Worm (Caenorhabditis elegans): ENCODE measurements around the gene swsn-4.

Gene swsn-4

DNA sequence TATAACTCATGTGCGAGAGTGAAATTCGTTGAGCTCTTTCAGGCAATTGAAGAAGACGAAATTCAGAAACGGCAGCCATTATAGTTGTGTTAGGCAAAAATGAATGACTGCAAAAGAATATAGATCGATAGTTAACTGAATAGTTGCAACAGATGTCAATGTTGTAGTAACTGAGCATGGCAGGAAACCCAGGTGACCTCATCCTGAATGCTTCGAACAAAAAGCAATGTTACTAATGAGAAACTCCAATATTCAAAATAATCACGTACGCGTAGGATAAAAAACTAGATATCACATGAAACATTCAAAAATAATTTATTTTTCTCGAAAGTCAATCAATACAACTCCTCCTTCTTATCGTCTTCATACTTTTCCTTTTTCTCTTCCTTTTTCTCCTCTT is 36.6 kb downstream of the swsn-4 start, which contains the start of gene fbxb-9:
Gene fbxb-9, minus strand, starts transcription at position 101 of the 400 bp plus-strand sequence.
- TF ChIP-seq C17E4.6 (GFP tag; IDR thresholded peaks at IDR 0.05) (no peak), ztf-28 (GFP tag; IDR thresholded peaks at IDR 0.05) (no peak), dpl-1 (GFP tag; optimal IDR thresholded peaks at IDR 0.05) (no peak), snpc-1.3 (tag; optimal IDR thresholded peaks at IDR 0.05; ENCODE audit: insufficient read depth) (no peak), F39B2.1 (GFP tag; IDR thresholded peaks at IDR 0.05) (no peak), ztf-26 (tag; optimal IDR thresholded peaks at IDR 0.05) (no peak), F23B12.7 (tag; optimal IDR thresholded peaks at IDR 0.05; ENCODE audit: insufficient read depth) (no peak), atf-7 (tag; optimal IDR thresholded peaks at IDR 0.05) (no peak), athp-1 (tag; optimal IDR thresholded peaks at IDR 0.05) (no peak), nhr-27 (tag; optimal IDR thresholded peaks at IDR 0.05) (no peak), nfya-2 (GFP tag; IDR thresholded peaks at IDR 0.05) (no peak), zim-3 (tag; optimal IDR thresholded peaks at IDR 0.05) (no peak), B0261.1 (tag; optimal IDR thresholded peaks at IDR 0.05) (no peak), mel-28 (tag; optimal IDR thresholded peaks at IDR 0.05; ENCODE audit: borderline replicate concordance) (no peak), egl-18 (GFP tag; IDR thresholded peaks at IDR 0.05) (no peak), hlh-12 (tag; optimal IDR thresholded peaks at IDR 0.05) (no peak), aptf-2 (GFP tag; conservative IDR thresholded peaks at IDR 0.05) (no peak)

DNA sequence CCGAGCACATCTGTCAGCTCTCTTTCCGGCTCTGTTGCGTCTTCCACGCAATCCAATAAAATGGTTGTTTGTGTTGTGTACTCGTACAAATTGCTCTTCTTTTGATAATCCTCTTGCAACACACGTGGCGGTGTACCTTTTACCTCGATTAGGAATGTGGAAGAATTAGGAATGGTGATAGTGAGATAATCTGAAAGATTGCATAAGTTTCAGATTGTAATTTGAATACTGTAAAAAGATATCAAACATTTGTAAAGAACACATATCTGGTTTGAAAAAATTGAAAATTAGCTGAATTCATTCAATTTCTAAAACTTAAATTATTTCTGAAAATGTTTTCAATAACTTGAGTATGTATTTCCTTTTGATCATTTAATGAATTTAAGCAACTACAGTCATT is 39.0 kb downstream of the swsn-4 start, which contains the start of gene C08F8.6:
Gene C08F8.6, minus strand, starts transcription at position 101 of the 400 bp plus-strand sequence.
- 0 out of 2 replicates have a peak, but pooled peaks have one; percentile 44 for TF ChIP-seq lag-1 (GFP tag; IDR thresholded peaks at IDR 0.05)
- no peak for TF ChIP-seq him-1 (tag; optimal IDR thresholded peaks at IDR 0.05)

DNA sequence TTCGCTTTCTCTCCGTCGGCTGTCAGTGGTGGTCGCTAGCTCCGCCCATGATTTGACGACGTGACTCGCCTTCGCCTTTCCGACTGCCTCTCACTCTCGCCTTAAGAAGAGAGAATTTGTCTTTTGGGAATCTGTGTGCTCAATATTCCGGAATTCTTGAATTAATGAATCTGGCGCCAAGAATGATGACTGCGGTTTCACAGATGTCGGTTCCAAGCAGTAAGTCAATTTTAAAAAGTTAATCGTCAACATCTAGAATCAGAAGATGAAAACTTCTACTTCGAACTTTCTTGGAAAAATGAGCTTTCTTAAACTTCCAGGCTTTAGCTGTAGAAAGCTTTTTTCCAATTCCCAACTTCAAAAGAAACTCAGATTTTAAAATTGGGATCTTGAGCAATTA is 43.8 kb downstream of the swsn-4 start, which contains the start of gene nhr-67:
Gene nhr-67, plus strand, starts transcription at position 97 of the 400 bp plus-strand sequence.
- no peak for TF ChIP-seq ceh-100 (GFP tag; IDR thresholded peaks at IDR 0.05)
- TF ChIP-seq ztf-28 (GFP tag; IDR thresholded peaks at IDR 0.05), result no peak
- no peak for TF ChIP-seq B0336.3 (GFP tag; IDR thresholded peaks at IDR 0.05)
- TF ChIP-seq snpc-4 (GFP tag; optimal IDR thresholded peaks at IDR 0.05), result no peak
- TF ChIP-seq snpc-4 (tag; optimal IDR thresholded peaks at IDR 0.05), result no peak
- no peak for TF ChIP-seq aptf-2 (GFP tag; conservative IDR thresholded peaks at IDR 0.05)
- TF ChIP-seq unc-62 (GFP tag; optimal IDR thresholded peaks at IDR 0.05), result no peak
- TF ChIP-seq athp-1 (tag; optimal IDR thresholded peaks at IDR 0.05), result no peak

DNA sequence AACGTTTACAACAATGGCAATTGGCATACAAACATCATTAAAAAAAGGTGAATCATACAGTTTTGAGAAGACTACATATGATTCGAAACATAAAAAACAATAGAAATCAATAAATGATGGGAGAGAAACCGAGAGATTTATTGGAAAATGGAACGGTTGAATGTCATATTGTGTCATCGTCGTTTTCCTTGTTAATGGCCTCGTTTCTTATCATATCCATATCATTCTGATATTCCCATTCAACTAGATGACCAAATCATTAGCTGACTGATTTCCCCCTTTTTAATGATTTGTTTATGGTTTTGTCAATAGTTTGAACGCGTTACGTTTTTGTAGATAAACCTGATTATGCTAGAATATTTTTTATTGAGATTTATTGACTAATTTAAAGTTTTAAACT is 48.9 kb downstream of the swsn-4 start:
- no peak for TF ChIP-seq B0261.1 (tag; optimal IDR thresholded peaks at IDR 0.05)
- TF ChIP-seq die-1 (tag; optimal IDR thresholded peaks at IDR 0.05), result no peak
- TF ChIP-seq madf-3 (GFP tag; IDR thresholded peaks at IDR 0.05), result no peak
- TF ChIP-seq aptf-3 (GFP tag; IDR thresholded peaks at IDR 0.05), result no peak
- TF ChIP-seq xnd-1 (tag; optimal IDR thresholded peaks at IDR 0.05), result no peak
- no peak for TF ChIP-seq repo-1 (tag; optimal IDR thresholded peaks at IDR 0.05)
- TF ChIP-seq T07F8.4 (tag; optimal IDR thresholded peaks at IDR 0.05), result no peak
- no peak for TF ChIP-seq egrh-3 (GFP tag; IDR thresholded peaks at IDR 0.05)
- TF ChIP-seq zim-3 (tag; optimal IDR thresholded peaks at IDR 0.05), result no peak
- TF ChIP-seq snpc-3.4 (tag; optimal IDR thresholded peaks at IDR 0.05), result no peak
- no peak for TF ChIP-seq dpff-1 (tag; optimal IDR thresholded peaks at IDR 0.05)
- no peak for TF ChIP-seq F55B11.4 (tag; optimal IDR thresholded peaks at IDR 0.05; ENCODE audit: borderline replicate concordance, insufficient read depth)
- TF ChIP-seq let-526 (GFP tag; IDR thresholded peaks at IDR 0.05), result no peak
- TF ChIP-seq F57C9.4 (tag; optimal IDR thresholded peaks at IDR 0.05), result no peak
- TF ChIP-seq ceh-40 (GFP tag; IDR thresholded peaks at IDR 0.05), result no peak
